Worm (Caenorhabditis elegans) whole organism, L2 larva: ENCODE data around the gene rha-2.

ENCODE experiments used
- F13H6.1 ChIP-seq: sonication (generic microtip); optimal IDR thresholded peaks from 2 replicates; lab custom pipeline; 2016; ENCODE audit warnings: missing genetic modification characterization, missing compliant biosample characterization
- aly-2 ChIP-seq: fragments of 150-350 bp; optimal IDR thresholded peaks from 2 replicates; lab custom pipeline; 2014; ENCODE audit warnings: missing biosample characterization, missing genetic modification characterization
- elt-1 ChIP-seq: fragments of 150-350 bp; optimal IDR thresholded peaks from 2 replicates; lab custom pipeline; 2014; ENCODE audit warnings: missing biosample characterization, missing genetic modification characterization
- lin-11 ChIP-seq: fragments of 150-350 bp; sonication (generic microtip); optimal IDR thresholded peaks from 2 replicates; lab custom pipeline; 2014; ENCODE audit warnings: missing biosample characterization, missing genetic modification characterization, inconsistent platforms, mixed read lengths
- lsy-2 ChIP-seq, 2 experiments: fragments of 150-350 bp in 1 of 2; sonication (generic microtip) in 1 of 2; optimal IDR thresholded peaks; 2 replicates each; lab custom pipeline; 2014 to 2017; ENCODE audit warnings: missing biosample characterization in 2 of 2, missing genetic modification characterization in 2 of 2
- nhr-10 ChIP-seq: sonication (generic microtip); optimal IDR thresholded peaks from 2 replicates; lab custom pipeline; 2017; ENCODE audit warnings: missing biosample characterization, missing genetic modification characterization
- nhr-11 ChIP-seq: fragments of 150-350 bp; optimal IDR thresholded peaks from 2 replicates; lab custom pipeline; 2014; ENCODE audit warnings: missing biosample characterization, missing genetic modification characterization
- nhr-6 ChIP-seq: fragments of 150-350 bp; optimal IDR thresholded peaks from 2 replicates; lab custom pipeline; 2014; ENCODE audit warnings: missing biosample characterization, missing genetic modification characterization
- unc-62 ChIP-seq: fragments of 150-350 bp; optimal IDR thresholded peaks from 2 replicates; lab custom pipeline; 2014; ENCODE audit warnings: missing biosample characterization, missing genetic modification reagents, missing genetic modification characterization

DNA sequence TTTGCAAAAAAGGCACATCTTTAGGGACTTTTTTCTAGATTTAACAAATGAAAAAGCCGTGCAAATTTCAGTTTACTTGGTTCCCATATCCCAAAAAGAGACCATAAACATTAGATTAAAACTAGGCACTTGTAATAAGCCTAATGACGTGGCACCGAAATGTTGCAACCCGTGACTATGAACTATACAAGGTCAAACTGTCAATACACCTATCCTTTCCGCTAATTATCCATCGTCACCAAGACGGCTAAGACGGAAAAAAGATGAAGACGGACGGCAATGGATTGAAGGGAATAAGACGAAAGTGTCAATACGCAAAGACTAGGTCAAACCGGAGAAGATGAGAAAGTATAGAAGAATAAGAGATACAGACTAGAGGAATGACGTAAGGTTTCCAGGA is 15.4 kb downstream of the rha-2 start:
- TF ChIP-seq elt-1 (tag; lab: Kevin White, UChicago) (no peak), F13H6.1 (tag; lab: Kevin White, UChicago) (no peak), lsy-2 (tag; optimal IDR thresholded peaks at IDR 0.05; lab: Kevin White, UChicago) (no peak), nhr-10 (tag; lab: Kevin White, UChicago) (no peak), nhr-11 (no peak), lin-11 (no peak), nhr-6 (tag; lab: Kevin White, UChicago) (no peak), unc-62 (GFP tag; lab: Kevin White, UChicago) (no peak), aly-2 (tag; lab: Kevin White, UChicago) (no peak)
